Worm (Caenorhabditis elegans): ENCODE results near the gene tpan-1.

DNA sequence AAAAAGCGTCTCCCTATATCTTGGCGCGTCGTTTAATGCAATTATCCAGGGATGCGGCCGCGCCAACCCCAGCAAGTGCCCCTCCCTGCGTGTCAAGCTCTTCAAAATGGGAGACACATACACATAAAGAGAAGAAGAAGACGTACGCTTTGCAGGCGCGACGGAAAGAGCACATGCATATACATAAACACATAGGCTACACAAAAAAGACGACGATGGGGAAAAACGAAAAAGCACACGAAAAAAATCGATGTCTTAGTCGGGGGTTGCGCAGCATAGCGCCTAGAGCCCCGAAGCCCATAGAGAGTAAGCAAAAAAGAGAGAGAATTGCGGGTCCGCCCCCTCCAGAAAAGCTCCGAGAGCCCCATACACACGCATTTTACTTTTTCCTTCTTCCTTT is at the start of gene tpan-1:
- TF ChIP-seq snpc-4 (tag; optimal IDR thresholded peaks at IDR 0.05) (peak; percentile 38), fkh-2 (tag; optimal IDR thresholded peaks at IDR 0.05) (no peak), ceh-82 (tag; optimal IDR thresholded peaks at IDR 0.05) (no peak), lin-39 (tag; optimal IDR thresholded peaks at IDR 0.05) (peak; percentile 79), mml-1 (tag; optimal IDR thresholded peaks at IDR 0.05) (no peak), ama-1 (optimal IDR thresholded peaks at IDR 0.05) (no peak), tbx-2 (tag; optimal IDR thresholded peaks at IDR 0.05) (no peak), ceh-9 (tag; optimal IDR thresholded peaks at IDR 0.05) (no peak), nfya-1 (tag; optimal IDR thresholded peaks at IDR 0.05; ENCODE audit: insufficient read depth) (peak; percentile 76), nhr-76 (tag; optimal IDR thresholded peaks at IDR 0.05) (no peak), nhr-12 (tag; optimal IDR thresholded peaks at IDR 0.05) (no peak)

Data from whole organism, L3 larva.